Worm (Caenorhabditis elegans) whole organism, L1 larva: ENCODE results near the gene srd-56.
A peak's percentile ranks its signal among the peaks of the same experiment; 100 is the strongest.
"Not testable (repeated sequence)": the region's sequence is repeated elsewhere in the genome, so short reads cannot be mapped to it uniquely, and the experiment has no call there.

Source experiments
- aly-2 ChIP-seq: fragments of 150-350 bp; optimal IDR thresholded peaks from 2 replicates; lab custom pipeline; 2014; ENCODE audit warnings: missing biosample characterization, missing genetic modification characterization
- ceh-63 ChIP-seq: fragments of 200-800 bp; sonication (Bioruptor generic); optimal IDR thresholded peaks from 2 replicates; lab custom pipeline; 2018; ENCODE audit warnings: mild to moderate bottlenecking, missing genetic modification characterization, missing compliant biosample characterization
- ceh-8 ChIP-seq: fragments of 200-800 bp; sonication (Bioruptor generic); optimal IDR thresholded peaks from 2 replicates; lab custom pipeline; 2018; ENCODE audit warnings: mild to moderate bottlenecking, missing genetic modification characterization, moderate library complexity, missing compliant biosample characterization
- efl-1 ChIP-seq, 4 experiments: fragments of 150-350 bp; optimal IDR thresholded peaks in 3 of 4; peaks in 1 of 4; 1 replicate in 1 of 4; 2 replicates in 3 of 4; lab custom pipeline; 2014; ENCODE audit warnings: missing biosample characterization in 2 of 4, missing genetic modification characterization in 2 of 4, missing genetic modification reagents in 2 of 4
- nhr-77 ChIP-seq: fragments of 150-350 bp; optimal IDR thresholded peaks from 2 replicates; lab custom pipeline; 2014; ENCODE audit warnings: missing biosample characterization, missing genetic modification characterization

srd-56 gene

ce11 chrII:7154711-7155110, 48.3 kb downstream of the srd-56 start:
- TF ChIP-seq ceh-63 (GFP tag; lab: Kevin White, UChicago) (no peak), aly-2 (no peak), ceh-8 (peak; percentile 19), efl-1 (optimal IDR thresholded peaks at IDR 0.05; lab: Kevin White, UChicago) (no peak), efl-1 (GFP tag; optimal IDR thresholded peaks at IDR 0.05 in 1 of 2; lab: Kevin White, UChicago) (peak in 1 of 2 experiments; percentile 28), nhr-77 (no peak)

ce11 chrII:7153095-7153494, 49.9 kb downstream of the srd-56 start:
- not testable (repeated sequence) for TF ChIP-seq efl-1 (optimal IDR thresholded peaks at IDR 0.05; lab: Kevin White, UChicago)
- TF ChIP-seq efl-1 (GFP tag; optimal IDR thresholded peaks at IDR 0.05 in 1 of 2; lab: Kevin White, UChicago), result peak in 1 of 2 experiments; percentile 50
